Fruit fly (Drosophila melanogaster) whole organism, embryonic: ENCODE results near the gene eIF4E7.

Experiments used
- Blimp-1 ChIP-seq: fragments of 200-800 bp; sonication (Bioruptor generic); optimal IDR thresholded peaks from 3 replicates; lab custom pipeline; 2018; ENCODE audit warnings: missing biosample characterization, missing genetic modification characterization, mild to moderate bottlenecking, moderate library complexity, missing genetic modification reagents
- CG30403 ChIP-seq: fragments of 200-800 bp; sonication (Bioruptor generic); optimal IDR thresholded peaks from 3 replicates; lab custom pipeline; 2016; ENCODE audit warnings: missing biosample characterization, missing genetic modification characterization
- bab2 ChIP-seq: fragments of 200-800 bp; sonication (Bioruptor generic); optimal IDR thresholded peaks from 2 replicates; lab custom pipeline; 2016; ENCODE audit warnings: missing biosample characterization, missing genetic modification characterization
- fd102C ChIP-seq: fragments of 200-800 bp; sonication (Bioruptor generic); optimal IDR thresholded peaks from 2 replicates; lab custom pipeline; 2018; ENCODE audit warnings: missing biosample characterization, mild to moderate bottlenecking, missing genetic modification characterization, moderate library complexity
- ham ChIP-seq: fragments of 200-800 bp; sonication (Bioruptor generic); IDR thresholded peaks from 2 replicates; pipeline ENCODE4 v1.3.6; 2022; ENCODE audit warnings: missing biosample characterization, missing genetic modification characterization
- vvl ChIP-seq: fragments of 200-800 bp; sonication (Bioruptor generic); IDR thresholded peaks from 2 replicates; pipeline ENCODE4 v1.3.6; 2022; ENCODE audit warnings: missing biosample characterization, missing genetic modification characterization

- no peak for TF ChIP-seq Blimp-1 (GFP tag; lab: Kevin White, UChicago)
- no peak for TF ChIP-seq vvl (GFP tag; lab: Robert Waterston, UW)
- TF ChIP-seq CG30403 (GFP tag; lab: Kevin White, UChicago): no peak
- no peak for TF ChIP-seq ham (GFP tag; lab: Robert Waterston, UW)
- no peak for TF ChIP-seq fd102C (GFP tag; lab: Kevin White, UChicago)
- TF ChIP-seq bab2 (GFP tag; lab: Kevin White, UChicago): no peak
Measured at dm6 chrX:1172756-1173422, 10.7 kb upstream of the eIF4E7 start.
